Fruit fly (Drosophila melanogaster): ENCODE data around the gene CG8838.

DNA sequence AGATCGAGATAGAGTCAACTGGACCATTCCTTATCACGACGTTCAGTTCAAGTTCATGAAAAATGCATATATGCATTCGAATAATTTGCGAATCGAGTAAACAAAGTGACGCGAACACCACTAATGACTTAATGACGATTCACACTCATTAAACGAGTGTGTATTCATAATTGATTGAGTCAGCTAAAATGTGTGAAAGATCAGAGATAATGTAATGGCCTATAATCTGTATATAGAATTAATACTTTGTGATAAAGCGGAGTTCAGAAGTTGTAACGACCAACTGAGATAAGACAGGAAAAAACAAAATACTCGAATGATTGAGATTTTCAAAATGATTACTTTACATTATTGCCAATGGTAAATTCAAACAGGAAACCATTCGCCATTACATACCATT, 12.4 kb downstream of the CG8838 start:
- TF ChIP-seq CG1620 (GFP tag; optimal IDR thresholded peaks at IDR 0.05) (no peak), kay (GFP tag; ENCODE audit: borderline replicate concordance) (peak; percentile 73), toe (GFP tag; optimal IDR thresholded peaks at IDR 0.05) (no peak), tj (GFP tag; optimal IDR thresholded peaks at IDR 0.05) (peak; percentile 49), cnc (optimal IDR thresholded peaks at IDR 0.05) (no peak)

Data from whole organism, adult.